Worm (Caenorhabditis elegans) whole organism, L4 larva: ENCODE data around the gene R05F9.7.
A peak's percentile ranks its signal among the peaks of the same experiment; 100 is the strongest.

Experiments used
- D1046.2 ChIP-seq: fragments of 200-800 bp; sonication (Bioruptor generic); IDR thresholded peaks from 2 replicates; pipeline ENCODE4 v1.3.6; 2022; ENCODE audit warnings: missing genetic modification characterization, missing compliant biosample characterization
- F26F4.8 ChIP-seq: fragments of 200-800 bp; sonication (Bioruptor generic); conservative IDR thresholded peaks from 2 replicates; pipeline ENCODE4 v1.3.6; 2022; ENCODE audit warnings: missing genetic modification characterization, missing compliant biosample characterization
- F37D6.2 ChIP-seq: sonication (generic microtip); optimal IDR thresholded peaks from 2 replicates; lab custom pipeline; 2016; ENCODE audit warnings: mild to moderate bottlenecking, missing genetic modification characterization, missing compliant biosample characterization
- F49E8.2 ChIP-seq: sonication (generic microtip); optimal IDR thresholded peaks from 2 replicates; lab custom pipeline; 2016; ENCODE audit warnings: missing compliant biosample characterization, mild to moderate bottlenecking, missing genetic modification characterization, borderline replicate concordance
- T26A8.4 ChIP-seq: fragments of 200-800 bp; sonication (Bioruptor generic); IDR thresholded peaks from 2 replicates; pipeline ENCODE4 v1.3.6; 2022; ENCODE audit warnings: missing genetic modification characterization, missing compliant biosample characterization
- Y48G9A.11 ChIP-seq: fragments of 200-800 bp; sonication (Bioruptor generic); IDR thresholded peaks from 2 replicates; pipeline ENCODE4 v1.3.6; 2022; ENCODE audit warnings: missing genetic modification reagents, missing genetic modification characterization, missing compliant biosample characterization
- ZK337.2 ChIP-seq: fragments of 200-800 bp; sonication (Bioruptor generic); IDR thresholded peaks from 2 replicates; pipeline ENCODE4 v1.3.6; 2022; ENCODE audit warnings: missing genetic modification reagents, missing genetic modification characterization, missing compliant biosample characterization
- ama-1 ChIP-seq: fragments of 150-350 bp; optimal IDR thresholded peaks from 2 replicates; lab custom pipeline; 2014; ENCODE audit warnings: inconsistent platforms, mixed read lengths
- arid-1 ChIP-seq: fragments of 200-800 bp; sonication (Bioruptor generic); conservative IDR thresholded peaks from 2 replicates; pipeline ENCODE4 v1.3.6; 2022; ENCODE audit warnings: missing genetic modification reagents, missing genetic modification characterization, missing compliant biosample characterization
- attf-4 ChIP-seq: sonication (generic microtip); optimal IDR thresholded peaks from 3 replicates; lab custom pipeline; 2017; ENCODE audit warnings: missing biosample characterization, missing genetic modification characterization
- ceh-32 ChIP-seq: sonication (generic microtip); optimal IDR thresholded peaks from 2 replicates; lab custom pipeline; 2016; ENCODE audit warnings: mild to moderate bottlenecking, missing genetic modification characterization, missing compliant biosample characterization; ENCODE audit not compliant: poor library complexity
- ceh-82 ChIP-seq: sonication (generic microtip); optimal IDR thresholded peaks from 2 replicates; lab custom pipeline; 2017; ENCODE audit warnings: missing biosample characterization, missing genetic modification characterization
- daf-12 ChIP-seq: fragments of 150-350 bp; optimal IDR thresholded peaks from 2 replicates; lab custom pipeline; 2014; ENCODE audit warnings: missing biosample characterization, missing genetic modification reagents, missing genetic modification characterization
- daf-16 ChIP-seq, 3 experiments: sonication (generic microtip); optimal IDR thresholded peaks; 2 replicates each; lab custom pipeline; 2016 to 2017; ENCODE audit warnings: missing genetic modification characterization in 3 of 3, missing genetic modification reagents in 3 of 3, mild to moderate bottlenecking in 2 of 3, missing compliant biosample characterization in 2 of 3, missing biosample characterization in 1 of 3, moderate library complexity in 1 of 3
- daf-19 ChIP-seq: fragments of 200-800 bp; sonication (Bioruptor generic); conservative IDR thresholded peaks from 2 replicates; pipeline ENCODE4 v1.3.6; 2022; ENCODE audit warnings: missing genetic modification characterization, missing compliant biosample characterization
- dmd-6 ChIP-seq: fragments of 200-800 bp; sonication (Bioruptor generic); IDR thresholded peaks from 2 replicates; pipeline ENCODE4 v1.3.6; 2022; ENCODE audit warnings: missing genetic modification reagents, missing genetic modification characterization, missing compliant biosample characterization
- dmd-9 ChIP-seq: fragments of 200-800 bp; sonication (Bioruptor generic); IDR thresholded peaks from 2 replicates; pipeline ENCODE4 v1.3.6; 2022; ENCODE audit warnings: missing genetic modification reagents, missing genetic modification characterization, missing compliant biosample characterization
- duxl-1 ChIP-seq: sonication (generic microtip); optimal IDR thresholded peaks from 2 replicates; lab custom pipeline; 2016; ENCODE audit warnings: mild to moderate bottlenecking, missing genetic modification characterization, moderate library complexity, missing compliant biosample characterization; ENCODE audit not compliant: poor library complexity
- egl-27 ChIP-seq: sonication (generic microtip); optimal IDR thresholded peaks from 3 replicates; lab custom pipeline; 2017; ENCODE audit warnings: missing biosample characterization, missing genetic modification reagents, missing genetic modification characterization
- egl-43 ChIP-seq: fragments of 200-800 bp; sonication (Bioruptor generic); IDR thresholded peaks from 2 replicates; pipeline ENCODE4 v1.3.6; 2022; ENCODE audit warnings: missing genetic modification reagents, missing genetic modification characterization, missing compliant biosample characterization
- fkh-10 ChIP-seq: fragments of 150-350 bp; optimal IDR thresholded peaks from 2 replicates; lab custom pipeline; 2014; ENCODE audit warnings: missing biosample characterization, missing genetic modification reagents, missing genetic modification characterization
- hif-1 ChIP-seq, 2 experiments: sonication (generic microtip); optimal IDR thresholded peaks; 2 replicates each; lab custom pipeline; 2016 to 2017; ENCODE audit warnings: missing compliant biosample characterization in 2 of 2, missing genetic modification characterization in 2 of 2, missing genetic modification reagents in 2 of 2, missing genotype in 2 of 2, mild to moderate bottlenecking in 1 of 2
- hmg-1.1 ChIP-seq: fragments of 200-800 bp; sonication (Bioruptor generic); IDR thresholded peaks from 2 replicates; pipeline ENCODE4 v1.3.6; 2022; ENCODE audit warnings: missing genetic modification reagents, missing genetic modification characterization, missing compliant biosample characterization
- jun-1 ChIP-seq: fragments of 150-350 bp; optimal IDR thresholded peaks from 2 replicates; lab custom pipeline; 2014; ENCODE audit warnings: missing biosample characterization, missing genetic modification reagents, missing genetic modification characterization
- lin-1 ChIP-seq: fragments of 200-800 bp; sonication (Bioruptor generic); IDR thresholded peaks from 2 replicates; pipeline ENCODE4 v1.3.6; 2022; ENCODE audit warnings: missing genetic modification reagents, missing genetic modification characterization, missing compliant biosample characterization
- lin-13 ChIP-seq: fragments of 150-350 bp; optimal IDR thresholded peaks from 2 replicates; lab custom pipeline; 2014; ENCODE audit warnings: missing biosample characterization, missing genetic modification reagents, missing genetic modification characterization
- lin-15B ChIP-seq: fragments of 150-350 bp; sonication (generic microtip); optimal IDR thresholded peaks from 3 replicates; lab custom pipeline; 2014; ENCODE audit warnings: missing biosample characterization, missing genetic modification characterization
- lin-39 ChIP-seq: fragments of 150-350 bp; optimal IDR thresholded peaks from 2 replicates; lab custom pipeline; 2014; ENCODE audit warnings: missing biosample characterization, missing genetic modification reagents, missing genetic modification characterization
- lsy-2 ChIP-seq, 2 experiments: fragments of 150-350 bp in 1 of 2; sonication (generic microtip) in 1 of 2; optimal IDR thresholded peaks; 2 replicates each; lab custom pipeline; 2014 to 2017; ENCODE audit warnings: missing biosample characterization in 2 of 2, missing genetic modification characterization in 2 of 2
- madf-5 ChIP-seq, 2 experiments: fragments of 200-800 bp; sonication (Bioruptor generic); IDR thresholded peaks; 2 replicates each; pipeline ENCODE4 v1.3.6; 2022; ENCODE audit warnings: missing compliant biosample characterization in 2 of 2, missing genetic modification characterization in 2 of 2
- mdl-1 ChIP-seq, 2 experiments: fragments of 150-350 bp in 1 of 2; sonication (generic microtip) in 1 of 2; optimal IDR thresholded peaks; 2 replicates each; lab custom pipeline; 2014 to 2017; ENCODE audit warnings: missing biosample characterization in 2 of 2, missing genetic modification characterization in 2 of 2
- mep-1 ChIP-seq: fragments of 150-350 bp; sonication (generic microtip); optimal IDR thresholded peaks from 3 replicates; lab custom pipeline; 2014; ENCODE audit warnings: missing biosample characterization, missing genetic modification characterization
- mxl-3 ChIP-seq: fragments of 200-800 bp; sonication (Bioruptor generic); optimal IDR thresholded peaks from 2 replicates; lab custom pipeline; 2018; ENCODE audit warnings: mild to moderate bottlenecking, missing genetic modification characterization, missing compliant biosample characterization
- nhr-102 ChIP-seq: sonication (generic microtip); optimal IDR thresholded peaks from 2 replicates; lab custom pipeline; 2016; ENCODE audit warnings: mild to moderate bottlenecking, missing genetic modification characterization, moderate library complexity, missing compliant biosample characterization
- nhr-48 ChIP-seq: sonication (generic microtip); optimal IDR thresholded peaks from 2 replicates; lab custom pipeline; 2016; ENCODE audit warnings: mild to moderate bottlenecking, missing genetic modification characterization, missing compliant biosample characterization
- nhr-6 ChIP-seq: fragments of 150-350 bp; optimal IDR thresholded peaks from 2 replicates; lab custom pipeline; 2014; ENCODE audit warnings: missing biosample characterization, missing genetic modification characterization
- nhr-76 ChIP-seq: fragments of 150-350 bp; optimal IDR thresholded peaks from 2 replicates; lab custom pipeline; 2014; ENCODE audit warnings: missing biosample characterization, missing genetic modification characterization
- pha-4 ChIP-seq, 2 experiments: fragments of 150-350 bp in 1 of 2; fragments of 200-800 bp in 1 of 2; sonication (Bioruptor generic) in 1 of 2; IDR thresholded peaks in 1 of 2; optimal IDR thresholded peaks in 1 of 2; 2 replicates each; pipeline versions ENCODE4 v1.3.6 to Lab custom; 2014 to 2022; ENCODE audit warnings: missing genetic modification characterization in 2 of 2, missing genetic modification reagents in 2 of 2, missing biosample characterization in 1 of 2, missing compliant biosample characterization in 1 of 2
- php-3 ChIP-seq: fragments of 200-800 bp; sonication (Bioruptor generic); IDR thresholded peaks from 2 replicates; pipeline ENCODE4 v1.3.6; 2022; ENCODE audit warnings: missing genetic modification reagents, missing genetic modification characterization, missing compliant biosample characterization
- saeg-2 ChIP-seq: fragments of 200-800 bp; sonication (Bioruptor generic); IDR thresholded peaks from 2 replicates; pipeline ENCODE4 v1.3.6; 2022; ENCODE audit warnings: missing genetic modification reagents, missing genetic modification characterization, missing compliant biosample characterization
- sdz-12 ChIP-seq: fragments of 200-800 bp; sonication (Bioruptor generic); optimal IDR thresholded peaks from 2 replicates; lab custom pipeline; 2018; ENCODE audit warnings: mild to moderate bottlenecking, missing genetic modification characterization, missing compliant biosample characterization
- set-16 ChIP-seq: fragments of 200-800 bp; sonication (Bioruptor generic); IDR thresholded peaks from 2 replicates; pipeline ENCODE4 v1.3.6; 2022; ENCODE audit warnings: missing genetic modification reagents, missing genetic modification characterization, missing compliant biosample characterization
- skn-1 ChIP-seq: fragments of 150-350 bp; optimal IDR thresholded peaks from 2 replicates; lab custom pipeline; 2014; ENCODE audit warnings: missing biosample characterization, missing genetic modification characterization
- snpc-1.2 ChIP-seq: fragments of 200-800 bp; sonication (Bioruptor generic); IDR thresholded peaks from 2 replicates; pipeline ENCODE4 v1.3.6; 2022; ENCODE audit warnings: missing genetic modification reagents, missing genetic modification characterization, missing compliant biosample characterization
- snpc-4 ChIP-seq: fragments of 150-350 bp; optimal IDR thresholded peaks from 2 replicates; lab custom pipeline; 2014; ENCODE audit warnings: missing biosample characterization, missing genetic modification characterization
- unc-130 ChIP-seq: sonication (generic microtip); optimal IDR thresholded peaks from 2 replicates; lab custom pipeline; 2016; ENCODE audit warnings: missing genetic modification reagents, missing genetic modification characterization, missing compliant biosample characterization
- zfp-2 ChIP-seq: sonication (generic microtip); optimal IDR thresholded peaks from 2 replicates; lab custom pipeline; 2016; ENCODE audit warnings: mild to moderate bottlenecking, missing genetic modification characterization, missing compliant biosample characterization
- zip-2 ChIP-seq: fragments of 150-350 bp; optimal IDR thresholded peaks from 2 replicates; lab custom pipeline; 2014; ENCODE audit warnings: missing biosample characterization, missing genetic modification characterization
- ztf-11 ChIP-seq: fragments of 150-350 bp; optimal IDR thresholded peaks from 2 replicates; lab custom pipeline; 2014; ENCODE audit warnings: missing biosample characterization, missing genetic modification characterization
- ztf-7 ChIP-seq: fragments of 150-350 bp; optimal IDR thresholded peaks from 2 replicates; lab custom pipeline; 2014; ENCODE audit warnings: missing biosample characterization, missing genetic modification characterization

Gene R05F9.7

DNA sequence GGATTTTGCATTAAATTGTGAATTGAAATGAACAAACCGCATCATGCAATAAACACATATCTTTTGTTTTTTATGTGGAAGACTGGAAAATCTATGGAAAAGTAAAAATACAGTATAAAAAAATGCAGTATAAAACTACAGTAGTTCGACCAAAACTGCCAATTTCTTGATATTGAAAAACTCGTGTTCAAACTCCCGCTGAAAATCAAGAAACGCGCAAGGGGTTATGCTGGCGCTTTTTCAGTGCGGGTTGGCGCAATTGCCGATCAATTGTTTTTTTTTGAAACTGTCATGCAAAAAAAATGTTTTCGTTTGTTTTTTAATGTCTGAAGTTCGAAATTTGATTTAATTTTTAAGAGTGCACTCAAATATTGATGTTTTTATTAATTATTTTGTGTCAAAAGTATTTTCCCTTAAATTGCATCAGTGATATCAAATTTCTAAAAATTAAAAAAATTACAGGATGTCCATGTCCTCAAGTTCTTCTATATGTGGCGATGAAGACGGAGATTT, 34.4 kb upstream of the R05F9.7 start, which contains the start of gene dnj-9:
dnj-9 (plus strand) TSS at position 463 of the 513 bp plus-strand sequence.
- TF ChIP-seq madf-5 (GFP tag; IDR thresholded peaks at IDR 0.05; lab: Robert Waterston, UW), result no peak
- TF ChIP-seq fkh-10 (GFP tag; lab: Kevin White, UChicago), result peak; percentile 86
- peak; percentile 89 for TF ChIP-seq F37D6.2 (tag; lab: Kevin White, UChicago)
- TF ChIP-seq Y48G9A.11 (GFP tag; lab: Robert Waterston, UW), result peak; percentile 72
- no peak for TF ChIP-seq F26F4.8 (GFP tag; lab: Robert Waterston, UW)
- peak; percentile 45; the same call in 1 of the 2 replicates for TF ChIP-seq daf-19 (GFP tag; lab: Robert Waterston, UW)
- peak; percentile 73; the same call in 1 of the 2 replicates for TF ChIP-seq snpc-1.2 (GFP tag; lab: Robert Waterston, UW)
- TF ChIP-seq dmd-9, result peak; percentile 90
- TF ChIP-seq mep-1 (tag; lab: Kevin White, UChicago), result peak; percentile 96
- TF ChIP-seq nhr-48, result peak; percentile 89
- TF ChIP-seq nhr-6 (tag; lab: Kevin White, UChicago), result peak; percentile 93
- TF ChIP-seq daf-16 (GFP tag; optimal IDR thresholded peaks at IDR 0.05; lab: Kevin White, UChicago), result peak; percentile 38 to 85
- peak; percentile 79 for TF ChIP-seq daf-16 (tag; optimal IDR thresholded peaks at IDR 0.05; lab: Kevin White, UChicago)
- TF ChIP-seq arid-1 (GFP tag; lab: Robert Waterston, UW), result peak; percentile 83
- TF ChIP-seq zip-2, result peak; percentile 64
- TF ChIP-seq dmd-6 (GFP tag; lab: Robert Waterston, UW), result peak; percentile 94
- no peak for TF ChIP-seq lin-39 (tag; lab: Kevin White, UChicago)
- TF ChIP-seq D1046.2 (GFP tag; lab: Robert Waterston, UW), result no peak
- TF ChIP-seq ceh-32, result peak; percentile 62
- TF ChIP-seq lsy-2 (tag; optimal IDR thresholded peaks at IDR 0.05; lab: Kevin White, UChicago), result peak; percentile 68 to 96
- no peak for TF ChIP-seq ceh-82 (tag; lab: Kevin White, UChicago)
- peak; percentile 82 for TF ChIP-seq ztf-7 (tag; lab: Kevin White, UChicago)
- no peak for TF ChIP-seq daf-12
- peak; percentile 92 for TF ChIP-seq duxl-1 (tag; lab: Kevin White, UChicago)
- TF ChIP-seq jun-1, result peak; percentile 69
- TF ChIP-seq hmg-1.1 (GFP tag; lab: Robert Waterston, UW), result peak; percentile 92
- TF ChIP-seq lin-13 (GFP tag; lab: Kevin White, UChicago), result peak; percentile 81
- peak; percentile 19 for TF ChIP-seq snpc-4
- peak; percentile 56; the same call in 1 of the 2 replicates for TF ChIP-seq ZK337.2 (GFP tag; lab: Robert Waterston, UW)
- TF ChIP-seq T26A8.4 (GFP tag; lab: Robert Waterston, UW), result peak; percentile 95
- TF ChIP-seq F49E8.2 (tag; lab: Kevin White, UChicago), result peak; percentile 89
- peak; percentile 55 for TF ChIP-seq mxl-3 (GFP tag; lab: Kevin White, UChicago)
- no peak for TF ChIP-seq egl-27 (tag; lab: Kevin White, UChicago)
- TF ChIP-seq set-16, result no peak
- no peak for TF ChIP-seq ztf-11 (tag; lab: Kevin White, UChicago)
- peak; percentile 65 for TF ChIP-seq zfp-2 (tag; lab: Kevin White, UChicago)
- TF ChIP-seq sdz-12, result no peak
- peak; percentile 77 for TF ChIP-seq egl-43 (GFP tag; lab: Robert Waterston, UW)
- peak; percentile 91 for TF ChIP-seq saeg-2 (GFP tag; lab: Robert Waterston, UW)
- peak; percentile 80 for TF ChIP-seq php-3 (GFP tag; lab: Robert Waterston, UW)
- peak; percentile 52 to 72 for TF ChIP-seq hif-1 (tag; optimal IDR thresholded peaks at IDR 0.05; lab: Kevin White, UChicago)
- peak; percentile 97 for TF ChIP-seq nhr-102
- TF ChIP-seq nhr-76 (tag; lab: Kevin White, UChicago), result peak; percentile 41
- TF ChIP-seq lin-1 (GFP tag; lab: Robert Waterston, UW), result peak; percentile 89
- no peak for TF ChIP-seq attf-4 (tag; lab: Kevin White, UChicago)
- peak; percentile 50 for TF ChIP-seq lin-15B (tag; lab: Kevin White, UChicago)
- no peak for TF ChIP-seq skn-1 (tag; lab: Kevin White, UChicago)
- TF ChIP-seq mdl-1 (tag; optimal IDR thresholded peaks at IDR 0.05; lab: Kevin White, UChicago), result peak in 1 of 2 experiments; percentile 51
- TF ChIP-seq unc-130 (GFP tag; lab: Kevin White, UChicago), result peak; percentile 52
- TF ChIP-seq pha-4 (GFP tag; IDR thresholded peaks at IDR 0.05; lab: Robert Waterston, UW), result peak; percentile 89
- TF ChIP-seq pha-4 (tag; optimal IDR thresholded peaks at IDR 0.05; lab: Kevin White, UChicago), result peak; percentile 94
- no peak for TF ChIP-seq ama-1
